Worm (Caenorhabditis elegans) whole organism, late embryonic: ENCODE results near the gene T14B4.1.

Experiments
- C08G9.2 ChIP-seq: sonication (generic microtip); optimal IDR thresholded peaks from 2 replicates; lab custom pipeline; 2016; ENCODE audit warnings: mild to moderate bottlenecking, missing genetic modification characterization, moderate library complexity, missing compliant biosample characterization
- C38D4.7 ChIP-seq: fragments of 200-800 bp; sonication (Bioruptor generic); optimal IDR thresholded peaks from 2 replicates; lab custom pipeline; 2018; ENCODE audit warnings: mild to moderate bottlenecking, missing genetic modification characterization, moderate library complexity, missing compliant biosample characterization
- F13H6.1 ChIP-seq: sonication (generic microtip); optimal IDR thresholded peaks from 2 replicates; lab custom pipeline; 2016; ENCODE audit warnings: missing genetic modification characterization, missing compliant biosample characterization
- K09A11.1 ChIP-seq: sonication (generic microtip); optimal IDR thresholded peaks from 2 replicates; lab custom pipeline; 2017; ENCODE audit warnings: antibody characterized with exemption, mild to moderate bottlenecking, missing genetic modification characterization, missing compliant biosample characterization; ENCODE audit not compliant: insufficient read depth
- T23F11.4 ChIP-seq: fragments of 200-800 bp; sonication (Bioruptor generic); optimal IDR thresholded peaks from 2 replicates; lab custom pipeline; 2018; ENCODE audit warnings: mild to moderate bottlenecking, missing genetic modification characterization, missing compliant biosample characterization
- Y22D7AL.16 ChIP-seq: sonication (generic microtip); optimal IDR thresholded peaks from 2 replicates; lab custom pipeline; 2016; ENCODE audit warnings: missing genetic modification characterization, missing compliant biosample characterization
- ahr-1 ChIP-seq: sonication (generic microtip); optimal IDR thresholded peaks from 2 replicates; lab custom pipeline; 2016; ENCODE audit warnings: missing genetic modification characterization, missing compliant biosample characterization
- ama-1 ChIP-seq: fragments of 150-350 bp; optimal IDR thresholded peaks from 2 replicates; lab custom pipeline; 2014
- ceh-18 ChIP-seq: sonication (generic microtip); optimal IDR thresholded peaks from 2 replicates; lab custom pipeline; 2016; ENCODE audit warnings: missing genetic modification characterization, missing compliant biosample characterization
- ceh-19 ChIP-seq: fragments of 200-800 bp; sonication (Bioruptor generic); optimal IDR thresholded peaks from 2 replicates; lab custom pipeline; 2018; ENCODE audit warnings: mild to moderate bottlenecking, missing genetic modification characterization, missing compliant biosample characterization
- ceh-2 ChIP-seq: sonication (generic microtip); optimal IDR thresholded peaks from 2 replicates; lab custom pipeline; 2016; ENCODE audit warnings: missing genotype, missing genetic modification characterization, missing compliant biosample characterization
- ceh-22 ChIP-seq: sonication (generic microtip); optimal IDR thresholded peaks from 2 replicates; lab custom pipeline; 2017; ENCODE audit warnings: missing biosample characterization, missing genetic modification characterization
- ceh-24 ChIP-seq: sonication (generic microtip); optimal IDR thresholded peaks from 2 replicates; lab custom pipeline; 2016; ENCODE audit warnings: mild to moderate bottlenecking, missing genetic modification characterization, missing compliant biosample characterization
- ceh-30 ChIP-seq: fragments of 150-350 bp; optimal IDR thresholded peaks from 2 replicates; lab custom pipeline; 2014; ENCODE audit warnings: missing biosample characterization, missing genetic modification characterization
- ceh-34 ChIP-seq: sonication (generic microtip); optimal IDR thresholded peaks from 2 replicates; lab custom pipeline; 2016; ENCODE audit warnings: mild to moderate bottlenecking, missing genetic modification characterization, missing compliant biosample characterization
- ceh-45 ChIP-seq: fragments of 200-800 bp; sonication (Bioruptor generic); IDR thresholded peaks from 2 replicates; pipeline ENCODE4 v1.3.6; 2022; ENCODE audit warnings: missing genetic modification reagents, missing genetic modification characterization, missing compliant biosample characterization
- ceh-48 ChIP-seq: sonication (generic microtip); optimal IDR thresholded peaks from 2 replicates; lab custom pipeline; 2016; ENCODE audit warnings: missing genetic modification characterization, inconsistent platforms, missing compliant biosample characterization
- ceh-6 ChIP-seq: fragments of 200-800 bp; sonication (Bioruptor generic); optimal IDR thresholded peaks from 2 replicates; lab custom pipeline; 2018; ENCODE audit warnings: mild to moderate bottlenecking, missing genetic modification characterization, missing compliant biosample characterization
- ceh-9 ChIP-seq: sonication (generic microtip); optimal IDR thresholded peaks from 2 replicates; lab custom pipeline; 2016; ENCODE audit warnings: mild to moderate bottlenecking, missing genetic modification characterization, inconsistent platforms, missing compliant biosample characterization
- che-1 ChIP-seq: sonication (generic microtip); optimal IDR thresholded peaks from 2 replicates; lab custom pipeline; 2016; ENCODE audit warnings: mild to moderate bottlenecking, missing genetic modification characterization, missing compliant biosample characterization
- dmd-4 ChIP-seq: sonication (generic microtip); optimal IDR thresholded peaks from 2 replicates; lab custom pipeline; 2016; ENCODE audit warnings: borderline replicate concordance, missing genetic modification characterization, missing compliant biosample characterization
- elt-4 ChIP-seq: sonication (generic microtip); optimal IDR thresholded peaks from 2 replicates; lab custom pipeline; 2016; ENCODE audit warnings: missing genetic modification characterization, missing compliant biosample characterization
- ets-4 ChIP-seq: sonication (generic microtip); optimal IDR thresholded peaks from 2 replicates; lab custom pipeline; 2016; ENCODE audit warnings: missing genetic modification characterization, missing compliant biosample characterization
- gmeb-2 ChIP-seq: sonication (generic microtip); optimal IDR thresholded peaks from 2 replicates; lab custom pipeline; 2016; ENCODE audit warnings: missing genetic modification characterization, inconsistent platforms, missing compliant biosample characterization
- hlh-13 ChIP-seq: fragments of 200-800 bp; sonication (Bioruptor generic); optimal IDR thresholded peaks from 2 replicates; lab custom pipeline; 2018; ENCODE audit warnings: mild to moderate bottlenecking, missing genetic modification characterization, missing compliant biosample characterization
- hlh-15 ChIP-seq: sonication (generic microtip); optimal IDR thresholded peaks from 2 replicates; lab custom pipeline; 2016; ENCODE audit warnings: missing genetic modification characterization, missing compliant biosample characterization
- hlh-6 ChIP-seq: sonication (generic microtip); optimal IDR thresholded peaks from 2 replicates; lab custom pipeline; 2016; ENCODE audit warnings: missing genotype, missing genetic modification characterization, missing compliant biosample characterization
- hlh-8 ChIP-seq: sonication (generic microtip); optimal IDR thresholded peaks from 2 replicates; lab custom pipeline; 2016; ENCODE audit warnings: missing genotype, missing genetic modification characterization, missing compliant biosample characterization
- lim-6 ChIP-seq: sonication (generic microtip); optimal IDR thresholded peaks from 2 replicates; lab custom pipeline; 2016; ENCODE audit warnings: missing genetic modification characterization, missing compliant biosample characterization
- lin-11 ChIP-seq: fragments of 200-800 bp; sonication (Bioruptor generic); optimal IDR thresholded peaks from 2 replicates; lab custom pipeline; 2018; ENCODE audit warnings: mild to moderate bottlenecking, missing genetic modification characterization, missing compliant biosample characterization
- madf-2 ChIP-seq: sonication (generic microtip); optimal IDR thresholded peaks from 2 replicates; lab custom pipeline; 2017; ENCODE audit warnings: missing genetic modification characterization, missing compliant biosample characterization
- nfya-1 ChIP-seq: sonication (generic microtip); optimal IDR thresholded peaks from 2 replicates; lab custom pipeline; 2017; ENCODE audit warnings: missing genetic modification characterization, mild to moderate bottlenecking, missing compliant biosample characterization, antibody characterized with exemption, moderate library complexity
- nhr-232 ChIP-seq: sonication (generic microtip); optimal IDR thresholded peaks from 2 replicates; lab custom pipeline; 2016; ENCODE audit warnings: missing genetic modification characterization, missing compliant biosample characterization
- pat-9 ChIP-seq: fragments of 200-800 bp; sonication (Bioruptor generic); optimal IDR thresholded peaks from 2 replicates; lab custom pipeline; 2018; ENCODE audit warnings: mild to moderate bottlenecking, missing genetic modification characterization, moderate library complexity, missing compliant biosample characterization
- pax-1 ChIP-seq: fragments of 150-350 bp; optimal IDR thresholded peaks from 2 replicates; lab custom pipeline; 2014; ENCODE audit warnings: missing biosample characterization, missing genetic modification characterization
- pha-2 ChIP-seq: sonication (generic microtip); optimal IDR thresholded peaks from 2 replicates; lab custom pipeline; 2017; ENCODE audit warnings: mild to moderate bottlenecking, missing genetic modification characterization, missing compliant biosample characterization
- pha-4 ChIP-seq: fragments of 150-350 bp; optimal IDR thresholded peaks from 2 replicates; lab custom pipeline; 2018; ENCODE audit warnings: missing biosample characterization, missing genetic modification reagents, missing genetic modification characterization
- pqm-1 ChIP-seq: sonication (generic microtip); optimal IDR thresholded peaks from 2 replicates; lab custom pipeline; 2016; ENCODE audit warnings: missing genetic modification characterization, missing compliant biosample characterization
- pros-1 ChIP-seq: fragments of 150-350 bp; optimal IDR thresholded peaks from 2 replicates; lab custom pipeline; 2014; ENCODE audit warnings: missing biosample characterization, missing genetic modification reagents, missing genetic modification characterization
- ref-2 ChIP-seq: sonication (generic microtip); optimal IDR thresholded peaks from 2 replicates; lab custom pipeline; 2016; ENCODE audit warnings: missing genetic modification characterization, missing compliant biosample characterization
- rnt-1 ChIP-seq: sonication (generic microtip); optimal IDR thresholded peaks from 2 replicates; lab custom pipeline; 2016; ENCODE audit warnings: missing genetic modification characterization, missing compliant biosample characterization
- sox-2 ChIP-seq: fragments of 200-800 bp; sonication (Bioruptor generic); IDR thresholded peaks from 2 replicates; pipeline ENCODE4 v1.3.6; 2022; ENCODE audit warnings: missing genetic modification reagents, missing genetic modification characterization, missing compliant biosample characterization
- tbx-2 ChIP-seq: sonication (generic microtip); optimal IDR thresholded peaks from 2 replicates; lab custom pipeline; 2016; ENCODE audit warnings: missing genetic modification characterization, missing compliant biosample characterization
- ttx-3 ChIP-seq: sonication (generic microtip); optimal IDR thresholded peaks from 2 replicates; lab custom pipeline; 2016; ENCODE audit warnings: missing genetic modification reagents, missing genetic modification characterization, missing compliant biosample characterization
- unc-3 ChIP-seq, 2 experiments: fragments of 200-800 bp in 1 of 2; sonication (Bioruptor generic) in 1 of 2; sonication (generic microtip) in 1 of 2; conservative IDR thresholded peaks in 1 of 2; optimal IDR thresholded peaks in 1 of 2; 2 replicates each; pipeline versions ENCODE4 v1.3.6 to Lab custom; 2016 to 2022; ENCODE audit warnings: missing compliant biosample characterization in 2 of 2, missing genetic modification characterization in 2 of 2, missing genetic modification reagents in 1 of 2
- unc-42 ChIP-seq: sonication (generic microtip); optimal IDR thresholded peaks from 2 replicates; lab custom pipeline; 2016; ENCODE audit warnings: missing genotype, missing genetic modification characterization, missing compliant biosample characterization
- zip-5 ChIP-seq: sonication (generic microtip); optimal IDR thresholded peaks from 2 replicates; lab custom pipeline; 2016; ENCODE audit warnings: missing genetic modification characterization, missing compliant biosample characterization

The T14B4.1 gene

ce11 chrII:6734674-6735073, 2.0 kb upstream of the T14B4.1 start, which contains the start of gene T14B4.3 (continued):
- TF ChIP-seq ceh-22 (tag; lab: Kevin White, UChicago): no peak
- TF ChIP-seq sox-2 (GFP tag; lab: Robert Waterston, UW): no peak
- TF ChIP-seq tbx-2 (tag; lab: Kevin White, UChicago): peak; percentile 91
- TF ChIP-seq hlh-15 (tag; lab: Kevin White, UChicago): no peak
- no peak for TF ChIP-seq ceh-48 (tag; lab: Kevin White, UChicago)
- TF ChIP-seq hlh-8 (tag; lab: Kevin White, UChicago): peak; percentile 75
- no peak for TF ChIP-seq ttx-3 (tag; lab: Kevin White, UChicago)
- peak; percentile 73 for TF ChIP-seq zip-5
- no peak for TF ChIP-seq ceh-30
- TF ChIP-seq ceh-24 (tag; lab: Kevin White, UChicago): no peak
- no peak for TF ChIP-seq ceh-45 (GFP tag; lab: Robert Waterston, UW)
- TF ChIP-seq dmd-4 (tag; lab: Kevin White, UChicago): no peak
- TF ChIP-seq ceh-9 (tag; lab: Kevin White, UChicago): no peak
- TF ChIP-seq ceh-34 (tag; lab: Kevin White, UChicago): peak; percentile 58
- peak; percentile 49 for TF ChIP-seq rnt-1 (tag; lab: Kevin White, UChicago)
- TF ChIP-seq pha-2: no peak
- TF ChIP-seq nhr-232 (tag; lab: Kevin White, UChicago): no peak
- no peak for TF ChIP-seq pros-1
- TF ChIP-seq lim-6 (tag; lab: Kevin White, UChicago): peak; percentile 48
- peak; percentile 44 for TF ChIP-seq ceh-18
- TF ChIP-seq elt-4 (tag; lab: Kevin White, UChicago): no peak
- peak; percentile 50 for TF ChIP-seq ahr-1 (tag; lab: Kevin White, UChicago)
- no peak for TF ChIP-seq pat-9

- no peak for TF ChIP-seq ceh-34 (tag; lab: Kevin White, UChicago)
- no peak for TF ChIP-seq pat-9
- TF ChIP-seq ceh-19 (GFP tag; lab: Kevin White, UChicago): no peak
- TF ChIP-seq ceh-2 (tag; lab: Kevin White, UChicago): no peak
- TF ChIP-seq ref-2 (tag; lab: Kevin White, UChicago): no peak
- TF ChIP-seq ceh-22 (tag; lab: Kevin White, UChicago): no peak
- TF ChIP-seq C08G9.2 (tag; lab: Kevin White, UChicago): no peak
- no peak for TF ChIP-seq Y22D7AL.16
- no peak for TF ChIP-seq zip-5
- TF ChIP-seq ama-1 (lab: Kevin White, UChicago): no peak
These were observed 638 bp upstream of the T14B4.1 start, which contains the start of gene mrps-18.C for ce11 chrII:6736066-6736465. mrps-18.C (plus strand) TSS chrII:6736203.

- TF ChIP-seq C38D4.7 (GFP tag; lab: Kevin White, UChicago) (no peak), pax-1 (no peak), gmeb-2 (tag; lab: Kevin White, UChicago) (no peak), pha-4 (tag; lab: Kevin White, UChicago) (no peak), T23F11.4 (GFP tag; lab: Kevin White, UChicago) (peak; percentile 11), ceh-19 (GFP tag; lab: Kevin White, UChicago) (peak; percentile 67), hlh-15 (tag; lab: Kevin White, UChicago) (peak; percentile 38), che-1 (no peak), ceh-22 (tag; lab: Kevin White, UChicago) (no peak), ahr-1 (tag; lab: Kevin White, UChicago) (peak; percentile 58), F13H6.1 (peak; percentile 77), unc-3 (GFP tag; conservative IDR thresholded peaks at IDR 0.05; lab: Robert Waterston, UW) (no peak), unc-3 (tag; optimal IDR thresholded peaks at IDR 0.05; lab: Kevin White, UChicago) (peak; percentile 64), pqm-1 (peak; percentile 56), ets-4 (tag; lab: Kevin White, UChicago) (peak; percentile 76), hlh-13 (GFP tag; lab: Kevin White, UChicago) (peak; percentile 21), ceh-2 (tag; lab: Kevin White, UChicago) (peak; percentile 90), nhr-232 (tag; lab: Kevin White, UChicago) (no peak), nfya-1 (tag; lab: Kevin White, UChicago) (peak; percentile 1), unc-42 (peak; percentile 85), K09A11.1 (tag; lab: Kevin White, UChicago) (no peak), hlh-6 (tag; lab: Kevin White, UChicago) (peak; percentile 39), elt-4 (tag; lab: Kevin White, UChicago) (no peak), ttx-3 (tag; lab: Kevin White, UChicago) (peak; percentile 49), ama-1 (lab: Kevin White, UChicago) (no peak), lin-11 (no peak), tbx-2 (tag; lab: Kevin White, UChicago) (peak; percentile 96), ceh-45 (GFP tag; lab: Robert Waterston, UW) (no peak), rnt-1 (tag; lab: Kevin White, UChicago) (peak; percentile 91), ceh-6 (GFP tag; lab: Kevin White, UChicago) (no peak), ceh-18 (peak; percentile 59), madf-2 (tag; lab: Kevin White, UChicago) (peak; percentile 9), lim-6 (tag; lab: Kevin White, UChicago) (peak; percentile 74)
These were observed 4.7 kb downstream of the T14B4.1 start, which contains the start of gene exos-8 for ce11 chrII:6741428-6741827. exos-8 (plus strand) TSS chrII:6741691.
